Worm (Caenorhabditis elegans) whole organism, L4/young adult: Measurements from ENCODE around the gene C01G5.7.

ENCODE experiments used
- W03F9.2 ChIP-seq: fragments of 150-350 bp; optimal IDR thresholded peaks from 2 replicates; lab custom pipeline; 2014; ENCODE audit warnings: missing biosample characterization, missing genetic modification characterization
- him-1 ChIP-seq: sonication (generic microtip); optimal IDR thresholded peaks from 2 replicates; lab custom pipeline; 2016; ENCODE audit warnings: missing genotype, missing genetic modification reagents, missing genetic modification characterization, missing compliant biosample characterization

- TF ChIP-seq W03F9.2 (tag; lab: Kevin White, UChicago) = peak; percentile 0
- TF ChIP-seq him-1 (tag; lab: Kevin White, UChicago) = no peak
Observed at ce11 chrIV:6522305-6522917, 4.5 kb downstream of the C01G5.7 start, which contains the start of gene ddi-1.
